Fruit fly (Drosophila melanogaster): ENCODE data around the gene CG2839.

dm6 chr2L:615023-615422 lies 10.4 kb upstream of the CG2839 start:
- TF ChIP-seq CTCF (optimal IDR thresholded peaks at IDR 0.05) (no peak), CG8478 (optimal IDR thresholded peaks at IDR 0.05) (no peak)
